Worm (Caenorhabditis elegans) whole organism, L4 larva: ENCODE data around the gene nars-2.

Source experiments
- F37D6.2 ChIP-seq: sonication (generic microtip); optimal IDR thresholded peaks from 2 replicates; lab custom pipeline; 2016; ENCODE audit warnings: mild to moderate bottlenecking, missing genetic modification characterization, missing compliant biosample characterization
- F49E8.2 ChIP-seq: sonication (generic microtip); optimal IDR thresholded peaks from 2 replicates; lab custom pipeline; 2016; ENCODE audit warnings: missing compliant biosample characterization, mild to moderate bottlenecking, missing genetic modification characterization, borderline replicate concordance
- Y48G9A.11 ChIP-seq: fragments of 200-800 bp; sonication (Bioruptor generic); IDR thresholded peaks from 2 replicates; pipeline ENCODE4 v1.3.6; 2022; ENCODE audit warnings: missing genetic modification reagents, missing genetic modification characterization, missing compliant biosample characterization
- ZK337.2 ChIP-seq: fragments of 200-800 bp; sonication (Bioruptor generic); IDR thresholded peaks from 2 replicates; pipeline ENCODE4 v1.3.6; 2022; ENCODE audit warnings: missing genetic modification reagents, missing genetic modification characterization, missing compliant biosample characterization
- aly-2 ChIP-seq: sonication (generic microtip); optimal IDR thresholded peaks from 2 replicates; lab custom pipeline; 2018; ENCODE audit warnings: missing biosample characterization, missing genetic modification characterization
- ama-1 ChIP-seq: fragments of 150-350 bp; optimal IDR thresholded peaks from 2 replicates; lab custom pipeline; 2014; ENCODE audit warnings: inconsistent platforms, mixed read lengths
- ceh-20 ChIP-seq: fragments of 200-800 bp; sonication (Bioruptor generic); IDR thresholded peaks from 2 replicates; pipeline ENCODE4 v1.3.6; 2022; ENCODE audit warnings: missing genetic modification reagents, missing genetic modification characterization, missing compliant biosample characterization
- ceh-28 ChIP-seq: fragments of 150-350 bp; optimal IDR thresholded peaks from 2 replicates; lab custom pipeline; 2014; ENCODE audit warnings: missing biosample characterization, missing genetic modification reagents, missing genetic modification characterization
- ceh-44 ChIP-seq: fragments of 200-800 bp; sonication (Bioruptor generic); IDR thresholded peaks from 2 replicates; pipeline ENCODE4 v1.3.6; 2022; ENCODE audit warnings: missing genetic modification reagents, missing genetic modification characterization, missing compliant biosample characterization
- daf-16 ChIP-seq, 3 experiments: sonication (generic microtip); optimal IDR thresholded peaks; 2 replicates each; lab custom pipeline; 2016 to 2017; ENCODE audit warnings: missing genetic modification characterization in 3 of 3, missing genetic modification reagents in 3 of 3, mild to moderate bottlenecking in 2 of 3, missing compliant biosample characterization in 2 of 3, missing biosample characterization in 1 of 3, moderate library complexity in 1 of 3
- daf-19 ChIP-seq: fragments of 200-800 bp; sonication (Bioruptor generic); conservative IDR thresholded peaks from 2 replicates; pipeline ENCODE4 v1.3.6; 2022; ENCODE audit warnings: missing genetic modification characterization, missing compliant biosample characterization
- dmd-6 ChIP-seq: fragments of 200-800 bp; sonication (Bioruptor generic); IDR thresholded peaks from 2 replicates; pipeline ENCODE4 v1.3.6; 2022; ENCODE audit warnings: missing genetic modification reagents, missing genetic modification characterization, missing compliant biosample characterization
- dmd-9 ChIP-seq: fragments of 200-800 bp; sonication (Bioruptor generic); IDR thresholded peaks from 2 replicates; pipeline ENCODE4 v1.3.6; 2022; ENCODE audit warnings: missing genetic modification reagents, missing genetic modification characterization, missing compliant biosample characterization
- dpl-1 ChIP-seq: fragments of 150-350 bp; optimal IDR thresholded peaks from 2 replicates; lab custom pipeline; 2014; ENCODE audit warnings: missing biosample characterization, missing genetic modification reagents, missing genetic modification characterization
- dve-1 ChIP-seq: sonication (generic microtip); optimal IDR thresholded peaks from 2 replicates; lab custom pipeline; 2017; ENCODE audit warnings: antibody characterized with exemption, mild to moderate bottlenecking, missing genetic modification characterization, missing compliant biosample characterization; ENCODE audit not compliant: insufficient read depth
- hif-1 ChIP-seq, 2 experiments: sonication (generic microtip); optimal IDR thresholded peaks; 2 replicates each; lab custom pipeline; 2016 to 2017; ENCODE audit warnings: missing compliant biosample characterization in 2 of 2, missing genetic modification characterization in 2 of 2, missing genetic modification reagents in 2 of 2, missing genotype in 2 of 2, mild to moderate bottlenecking in 1 of 2
- hlh-11 ChIP-seq: fragments of 200-800 bp; sonication (Bioruptor generic); optimal IDR thresholded peaks from 2 replicates; lab custom pipeline; 2018; ENCODE audit warnings: mild to moderate bottlenecking, missing genetic modification characterization, missing compliant biosample characterization
- hlh-30 ChIP-seq: sonication (generic microtip); optimal IDR thresholded peaks from 2 replicates; lab custom pipeline; 2017; ENCODE audit warnings: antibody characterized with exemption, mild to moderate bottlenecking, missing genetic modification characterization, missing compliant biosample characterization; ENCODE audit not compliant: insufficient read depth
- jun-1 ChIP-seq: fragments of 150-350 bp; optimal IDR thresholded peaks from 2 replicates; lab custom pipeline; 2014; ENCODE audit warnings: missing biosample characterization, missing genetic modification reagents, missing genetic modification characterization
- lin-38 ChIP-seq: fragments of 200-800 bp; sonication (Bioruptor generic); IDR thresholded peaks from 2 replicates; pipeline ENCODE4 v1.3.6; 2022; ENCODE audit warnings: missing genetic modification reagents, missing genetic modification characterization, missing compliant biosample characterization
- lsy-2 ChIP-seq, 2 experiments: fragments of 150-350 bp in 1 of 2; sonication (generic microtip) in 1 of 2; optimal IDR thresholded peaks; 2 replicates each; lab custom pipeline; 2014 to 2017; ENCODE audit warnings: missing biosample characterization in 2 of 2, missing genetic modification characterization in 2 of 2
- madf-5 ChIP-seq, 2 experiments: fragments of 200-800 bp; sonication (Bioruptor generic); IDR thresholded peaks; 2 replicates each; pipeline ENCODE4 v1.3.6; 2022; ENCODE audit warnings: missing compliant biosample characterization in 2 of 2, missing genetic modification characterization in 2 of 2
- madf-9 ChIP-seq: fragments of 200-800 bp; sonication (Bioruptor generic); conservative IDR thresholded peaks from 2 replicates; pipeline ENCODE4 v1.3.6; 2022; ENCODE audit warnings: missing genetic modification reagents, missing genetic modification characterization, missing compliant biosample characterization
- mes-2 ChIP-seq: sonication (generic microtip); optimal IDR thresholded peaks from 2 replicates; lab custom pipeline; 2016; ENCODE audit warnings: missing genotype, mild to moderate bottlenecking, missing genetic modification characterization, missing compliant biosample characterization; ENCODE audit not compliant: poor library complexity, severe bottlenecking
- nhr-10 ChIP-seq: fragments of 150-350 bp; optimal IDR thresholded peaks from 2 replicates; lab custom pipeline; 2014; ENCODE audit warnings: missing biosample characterization, missing genetic modification characterization
- nhr-237 ChIP-seq: sonication (generic microtip); optimal IDR thresholded peaks from 2 replicates; lab custom pipeline; 2017; ENCODE audit warnings: missing biosample characterization, missing genetic modification characterization
- nhr-28 ChIP-seq: fragments of 150-350 bp; optimal IDR thresholded peaks from 2 replicates; lab custom pipeline; 2014; ENCODE audit warnings: missing biosample characterization, missing genetic modification characterization
- nhr-41 ChIP-seq: fragments of 200-800 bp; sonication (Bioruptor generic); IDR thresholded peaks from 2 replicates; pipeline ENCODE4 v1.3.6; 2022; ENCODE audit warnings: missing genetic modification reagents, missing genetic modification characterization, missing compliant biosample characterization
- php-3 ChIP-seq: fragments of 200-800 bp; sonication (Bioruptor generic); IDR thresholded peaks from 2 replicates; pipeline ENCODE4 v1.3.6; 2022; ENCODE audit warnings: missing genetic modification reagents, missing genetic modification characterization, missing compliant biosample characterization
- sdz-12 ChIP-seq: fragments of 200-800 bp; sonication (Bioruptor generic); optimal IDR thresholded peaks from 2 replicates; lab custom pipeline; 2018; ENCODE audit warnings: mild to moderate bottlenecking, missing genetic modification characterization, missing compliant biosample characterization
- set-16 ChIP-seq: fragments of 200-800 bp; sonication (Bioruptor generic); IDR thresholded peaks from 2 replicates; pipeline ENCODE4 v1.3.6; 2022; ENCODE audit warnings: missing genetic modification reagents, missing genetic modification characterization, missing compliant biosample characterization
- skn-1 ChIP-seq: fragments of 150-350 bp; optimal IDR thresholded peaks from 2 replicates; lab custom pipeline; 2014; ENCODE audit warnings: missing biosample characterization, missing genetic modification characterization
- unc-130 ChIP-seq: sonication (generic microtip); optimal IDR thresholded peaks from 2 replicates; lab custom pipeline; 2016; ENCODE audit warnings: missing genetic modification reagents, missing genetic modification characterization, missing compliant biosample characterization
- ztf-7 ChIP-seq: fragments of 150-350 bp; optimal IDR thresholded peaks from 2 replicates; lab custom pipeline; 2014; ENCODE audit warnings: missing biosample characterization, missing genetic modification characterization

nars-2 gene

DNA sequence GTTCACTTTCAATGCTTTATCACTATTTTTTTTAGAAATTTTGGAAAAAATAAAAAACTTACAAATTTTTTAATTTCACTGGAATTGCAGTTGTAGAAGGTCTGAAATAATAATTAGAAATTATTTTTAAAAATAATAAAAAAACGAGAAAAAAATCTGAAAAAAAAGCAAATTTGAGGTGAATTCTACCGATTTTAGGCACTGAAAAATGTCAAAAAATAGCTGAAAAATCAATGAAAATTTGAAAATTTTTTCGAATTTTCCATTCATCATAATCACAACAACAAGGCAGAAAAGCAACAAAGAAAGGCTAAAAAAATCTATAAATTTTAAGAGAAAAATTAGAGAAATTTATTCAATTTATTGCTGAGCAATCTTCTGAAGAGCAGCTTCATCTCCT is at the start of gene nars-2:
Gene nars-2 (minus strand): TSS at position 101 of the 400 bp plus-strand sequence.
- TF ChIP-seq skn-1 (tag; lab: Kevin White, UChicago) (no peak), ztf-7 (tag; lab: Kevin White, UChicago) (no peak), ceh-28 (tag; lab: Kevin White, UChicago) (no peak), daf-16 (GFP tag; optimal IDR thresholded peaks at IDR 0.05; lab: Kevin White, UChicago) (no peak), daf-16 (tag; optimal IDR thresholded peaks at IDR 0.05; lab: Kevin White, UChicago) (no peak), F37D6.2 (no peak), hif-1 (tag; optimal IDR thresholded peaks at IDR 0.05; lab: Kevin White, UChicago) (no peak), ceh-20 (GFP tag; lab: Robert Waterston, UW) (no peak), hlh-11 (no peak), jun-1 (tag; lab: Kevin White, UChicago) (no peak), ceh-44 (GFP tag; lab: Robert Waterston, UW) (no peak)

DNA sequence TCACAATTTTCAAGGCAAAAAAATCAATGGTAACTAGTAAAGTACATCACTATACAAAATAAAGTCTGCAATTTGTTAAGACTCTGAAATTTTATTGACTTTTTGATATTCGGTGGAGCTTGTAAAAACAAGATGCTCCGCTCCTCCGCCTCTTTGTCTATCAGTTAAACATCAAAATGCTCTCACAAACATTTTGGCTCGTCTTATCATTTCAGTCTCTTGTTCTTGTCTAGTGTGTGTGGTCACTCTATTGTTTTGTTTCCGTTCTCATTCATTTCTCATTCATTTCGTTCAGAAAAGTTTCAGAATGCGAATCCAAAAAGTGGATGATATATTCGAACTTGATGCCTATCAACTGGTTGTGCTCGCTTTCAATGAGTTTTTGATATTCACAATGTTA is 47.5 kb upstream of the nars-2 start, which contains the start of gene Y66D12A.13:
Gene Y66D12A.13 (plus strand): TSS at position 301 of the 400 bp plus-strand sequence.
- TF ChIP-seq dve-1 (tag; lab: Kevin White, UChicago), result peak; percentile 12
- TF ChIP-seq daf-16 (GFP tag; optimal IDR thresholded peaks at IDR 0.05; lab: Kevin White, UChicago), result no peak
- TF ChIP-seq daf-16 (tag; optimal IDR thresholded peaks at IDR 0.05; lab: Kevin White, UChicago), result peak; percentile 57
- no peak for TF ChIP-seq aly-2 (tag; lab: Kevin White, UChicago)
- no peak for TF ChIP-seq sdz-12 (GFP tag; lab: Kevin White, UChicago)
- peak; percentile 22 for TF ChIP-seq nhr-28 (tag; lab: Kevin White, UChicago)
- TF ChIP-seq madf-5 (GFP tag; IDR thresholded peaks at IDR 0.05; lab: Robert Waterston, UW), result no peak

DNA sequence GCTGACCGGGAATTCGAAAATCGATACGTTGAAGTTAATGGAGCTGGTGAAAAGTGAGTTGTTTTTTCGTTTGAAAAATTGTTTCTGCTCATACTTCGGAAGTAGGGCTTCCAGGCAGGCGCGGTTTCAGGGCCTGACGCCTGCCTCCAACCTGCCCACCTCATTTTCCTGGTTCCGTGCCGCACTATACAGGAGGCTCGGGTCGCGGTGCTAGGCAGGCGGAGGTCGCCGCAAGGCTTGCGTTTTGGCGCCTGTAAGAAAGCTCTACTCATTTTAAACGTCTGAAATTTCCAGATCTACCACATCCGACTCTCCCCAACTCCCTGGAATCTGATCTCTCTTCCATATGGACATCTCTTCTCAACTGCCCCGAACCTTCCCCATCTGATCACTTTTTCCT is 44.4 kb upstream of the nars-2 start:
- TF ChIP-seq ceh-44 (GFP tag; lab: Robert Waterston, UW) (no peak), set-16 (peak; percentile 84)

DNA sequence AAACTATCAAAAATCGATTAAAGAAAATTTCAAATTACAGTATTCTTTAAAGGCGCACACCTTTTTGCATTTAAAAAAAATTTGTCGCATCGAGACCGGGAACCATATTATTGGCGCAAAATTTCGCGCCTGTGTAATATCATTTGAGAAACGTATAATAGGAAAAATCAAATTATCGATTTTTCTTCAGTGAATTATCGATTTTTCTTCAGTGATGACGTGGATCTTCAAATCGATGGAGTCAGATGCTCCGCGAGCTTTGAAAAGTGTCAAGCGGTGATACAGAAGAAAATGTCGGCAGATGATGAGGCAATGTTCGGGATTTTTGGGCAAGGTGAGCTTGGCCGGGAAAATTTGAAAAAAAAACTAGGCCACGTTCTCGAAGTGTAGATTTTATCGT is 34.9 kb upstream of the nars-2 start:
- TF ChIP-seq ceh-28 (tag; lab: Kevin White, UChicago), result peak; percentile 73
- TF ChIP-seq nhr-10 (tag; lab: Kevin White, UChicago), result no peak
- 0 out of 2 replicates have a peak, but pooled peaks have one; percentile 5 for TF ChIP-seq madf-9 (GFP tag; lab: Robert Waterston, UW)

DNA sequence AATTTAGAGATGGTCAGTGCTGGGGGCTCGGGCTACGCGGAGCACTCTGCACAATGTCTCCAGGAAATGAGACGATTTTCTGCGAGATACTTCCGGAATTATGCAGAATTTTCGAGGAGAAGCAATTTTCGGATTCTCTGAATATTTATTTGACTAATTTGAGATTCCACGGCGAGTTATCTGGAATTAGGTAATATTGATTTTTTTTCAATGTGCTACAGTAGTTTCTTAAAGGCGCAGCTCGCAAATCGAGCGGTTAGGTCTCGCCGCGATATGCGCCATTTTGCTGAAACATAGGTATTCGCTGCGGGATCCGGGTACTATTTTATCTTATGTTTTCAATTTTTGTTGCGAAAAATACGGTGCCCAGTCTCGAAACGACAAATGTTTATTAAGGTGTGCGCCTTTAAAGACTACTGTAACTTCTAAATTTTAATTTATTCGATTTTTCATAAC is 34.1 kb upstream of the nars-2 start, which contains the start of gene nrps-1:
Gene nrps-1 (plus strand): TSS at position 51 of the 456 bp plus-strand sequence.
- no peak for TF ChIP-seq nhr-28 (tag; lab: Kevin White, UChicago)
- 0 out of 2 replicates have a peak, but pooled peaks have one; percentile 12 for TF ChIP-seq php-3 (GFP tag; lab: Robert Waterston, UW)

DNA sequence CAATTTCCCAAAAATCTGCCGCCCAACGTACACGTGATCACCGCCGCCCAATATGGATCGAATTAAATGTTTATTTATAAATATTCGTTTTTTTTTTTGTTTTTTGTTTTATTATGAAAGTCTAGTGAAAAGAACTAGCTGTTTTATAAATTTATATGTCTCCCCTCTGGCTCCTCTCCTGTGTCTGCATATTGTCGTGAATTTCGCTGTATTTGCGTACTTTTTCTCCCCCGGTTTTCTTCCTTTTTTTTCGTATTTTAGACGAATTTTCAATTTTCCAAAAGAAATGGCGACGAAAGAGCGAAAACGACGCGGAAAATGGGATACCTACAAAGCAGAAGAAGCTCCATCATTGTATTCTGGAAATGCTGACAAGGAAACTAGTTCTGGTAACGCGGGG is 25.8 kb upstream of the nars-2 start, which contains the start of gene xpb-1:
Gene xpb-1 (plus strand): TSS at position 262 of the 400 bp plus-strand sequence.
- TF ChIP-seq dmd-6 (no peak), lin-38 (GFP tag; lab: Robert Waterston, UW) (peak; percentile 35; the same call in 1 of the 2 replicates), ama-1 (lab: Kevin White, UChicago) (no peak), lsy-2 (tag; optimal IDR thresholded peaks at IDR 0.05; lab: Kevin White, UChicago) (peak in 1 of 2 experiments; percentile 22), dpl-1 (GFP tag; lab: Kevin White, UChicago) (peak; percentile 36), mes-2 (tag; lab: Kevin White, UChicago) (peak; percentile 41)

DNA sequence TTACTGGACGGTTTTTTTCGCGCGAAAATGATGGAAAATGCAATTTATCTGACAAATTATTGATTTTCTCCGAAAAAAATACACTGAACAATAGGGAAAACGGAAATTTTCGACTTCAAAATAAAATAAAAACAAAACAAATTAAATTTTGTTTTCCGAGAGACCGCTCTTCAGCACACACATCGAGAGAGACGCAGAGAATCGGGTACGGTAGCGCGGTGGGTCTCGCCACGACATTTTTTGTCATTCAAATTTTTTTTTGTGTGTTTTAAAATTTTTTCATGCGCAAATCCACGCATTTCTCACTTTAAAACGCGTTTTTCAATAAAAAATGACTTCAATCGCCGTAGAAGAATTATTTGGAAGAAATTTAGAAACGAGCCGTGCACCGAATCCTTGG is 23.5 kb upstream of the nars-2 start:
- TF ChIP-seq hlh-30 (tag; lab: Kevin White, UChicago) (no peak), nhr-41 (GFP tag; lab: Robert Waterston, UW) (no peak), unc-130 (GFP tag; lab: Kevin White, UChicago) (peak; percentile 23), lin-38 (GFP tag; lab: Robert Waterston, UW) (peak; percentile 61), Y48G9A.11 (GFP tag; lab: Robert Waterston, UW) (peak; percentile 41; the same call in 1 of the 2 replicates), dmd-9 (GFP tag; lab: Robert Waterston, UW) (no peak), daf-19 (GFP tag; lab: Robert Waterston, UW) (no peak), ZK337.2 (no peak), F49E8.2 (tag; lab: Kevin White, UChicago) (peak; percentile 70), nhr-237 (no peak)
